Fruit fly (Drosophila melanogaster): ENCODE results near the gene CG7443.

CG7443 gene

DNA sequence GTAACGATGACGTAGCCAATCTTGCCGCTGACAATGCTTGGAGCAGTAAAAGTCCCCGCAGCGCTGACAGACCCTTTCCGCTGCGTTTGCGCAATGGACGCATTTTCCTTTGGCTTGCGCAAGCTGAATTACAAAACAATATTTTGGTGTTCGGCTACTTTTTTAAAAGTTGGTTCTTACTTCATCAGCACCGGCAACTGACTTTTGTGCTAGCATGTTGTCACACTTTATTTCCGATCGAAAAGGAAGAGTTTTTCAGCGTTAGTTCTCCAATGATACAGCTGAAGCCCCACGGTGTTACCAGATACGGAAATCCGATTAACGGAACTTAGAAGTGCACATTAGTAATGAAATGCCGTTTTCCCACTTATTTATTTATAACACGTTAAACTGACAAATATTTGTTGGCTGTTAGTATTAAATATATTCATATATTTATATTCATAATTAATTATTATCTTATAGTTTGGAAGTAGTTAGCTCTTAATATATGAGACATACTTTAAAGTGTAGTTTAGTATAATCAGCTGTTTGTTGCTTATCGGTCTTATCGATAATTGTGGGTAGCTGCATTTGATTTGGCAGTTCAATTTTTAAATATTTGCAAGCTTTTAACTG is 38.3 kb downstream of the CG7443 start, which contains the start of the genes Veneno and CG7963 (continued):
- TF ChIP-seq CG2120 (GFP tag; optimal IDR thresholded peaks at IDR 0.05), result no peak
- peak; percentile 47 for TF ChIP-seq Sox102F (GFP tag; optimal IDR thresholded peaks at IDR 0.05)
- TF ChIP-seq Ets97D (GFP tag; optimal IDR thresholded peaks at IDR 0.05), result peak; percentile 27
- no peak for TF ChIP-seq sens (GFP tag)
- TF ChIP-seq sisA (GFP tag; IDR thresholded peaks at IDR 0.05), result no peak
- peak; percentile 57 for TF ChIP-seq Myb (GFP tag; optimal IDR thresholded peaks at IDR 0.05)
- peak; percentile 25 for TF ChIP-seq zen (tag; optimal IDR thresholded peaks at IDR 0.05)
- peak; percentile 3 for TF ChIP-seq D19B (GFP tag; optimal IDR thresholded peaks at IDR 0.05)
- no peak for TF ChIP-seq CG6254 (GFP tag; optimal IDR thresholded peaks at IDR 0.05)
- TF ChIP-seq CG1024 (GFP tag; IDR thresholded peaks at IDR 0.05), result peak; percentile 40
- TF ChIP-seq onecut (GFP tag; IDR thresholded peaks at IDR 0.05), result no peak
- TF ChIP-seq CG14710 (tag; optimal IDR thresholded peaks at IDR 0.05), result peak; percentile 78
- peak; percentile 65 for TF ChIP-seq stwl (tag; optimal IDR thresholded peaks at IDR 0.05)
- no peak for TF ChIP-seq NK7.1 (GFP tag; optimal IDR thresholded peaks at IDR 0.05)
- no peak for TF ChIP-seq NC2α (GFP tag; optimal IDR thresholded peaks at IDR 0.05)
- peak; percentile 5 for TF ChIP-seq Dek (tag; optimal IDR thresholded peaks at IDR 0.05)
- no peak for TF ChIP-seq Optix (GFP tag; IDR thresholded peaks at IDR 0.05)
- peak; percentile 57 for TF ChIP-seq CG10267 (tag; optimal IDR thresholded peaks at IDR 0.05)
- TF ChIP-seq CG7839 (tag; optimal IDR thresholded peaks at IDR 0.05), result peak; percentile 57
- no peak for TF ChIP-seq vnd (GFP tag; IDR thresholded peaks at IDR 0.05; ENCODE audit: partially characterized antibody)
- TF ChIP-seq BEAF-32 (GFP tag; optimal IDR thresholded peaks at IDR 0.05), result peak; percentile 38
- TF ChIP-seq CG3726 (GFP tag; IDR thresholded peaks at IDR 0.05), result no peak
- peak in 2 of 3 experiments; percentile 19 to 79 for TF ChIP-seq lola (GFP tag; optimal IDR thresholded peaks at IDR 0.05)
- peak; percentile 6 for TF ChIP-seq Max (GFP tag; optimal IDR thresholded peaks at IDR 0.05)
- no peak for TF ChIP-seq CG9876 (GFP tag; optimal IDR thresholded peaks at IDR 0.05)
- no peak for TF ChIP-seq en (GFP tag; optimal IDR thresholded peaks at IDR 0.05)
- TF ChIP-seq bcd (GFP tag; optimal IDR thresholded peaks at IDR 0.05), result peak; percentile 16
- TF ChIP-seq CG2116 (GFP tag; optimal IDR thresholded peaks at IDR 0.05), result peak; percentile 58
- peak; percentile 69 for TF ChIP-seq gfzf (GFP tag; optimal IDR thresholded peaks at IDR 0.05)
- TF ChIP-seq Med (GFP tag), result peak; percentile 24
- peak; percentile 19 for TF ChIP-seq CG9817 (tag; optimal IDR thresholded peaks at IDR 0.05)
- peak; percentile 18 for TF ChIP-seq CG4820 (GFP tag; optimal IDR thresholded peaks at IDR 0.05)
- peak; percentile 55 for TF ChIP-seq Dref (GFP tag; IDR thresholded peaks at IDR 0.05)
- peak; percentile 29 for TF ChIP-seq gsb-n (tag; optimal IDR thresholded peaks at IDR 0.05)
- TF ChIP-seq MBD-R2 (GFP tag; IDR thresholded peaks at IDR 0.05), result peak; percentile 60
- TF ChIP-seq CG17802 (tag; optimal IDR thresholded peaks at IDR 0.05), result peak; percentile 73
- peak; percentile 64 for TF ChIP-seq CG11504 (tag; optimal IDR thresholded peaks at IDR 0.05)
- peak; percentile 36 for TF ChIP-seq Ssrp (tag; optimal IDR thresholded peaks at IDR 0.05)
- TF ChIP-seq CG9797 (GFP tag; optimal IDR thresholded peaks at IDR 0.05), result peak; percentile 65
- TF ChIP-seq HmgZ (tag; optimal IDR thresholded peaks at IDR 0.05), result peak; percentile 16
- no peak for TF ChIP-seq ap (GFP tag; IDR thresholded peaks at IDR 0.05)
- TF ChIP-seq nerfin-1 (tag; optimal IDR thresholded peaks at IDR 0.05), result peak; percentile 30
- TF ChIP-seq Rfx (GFP tag; IDR thresholded peaks at IDR 0.05), result peak; percentile 47
- TF ChIP-seq CG15696 (tag; optimal IDR thresholded peaks at IDR 0.05), result peak; percentile 20
- peak; percentile 20 for TF ChIP-seq CG1602 (GFP tag; optimal IDR thresholded peaks at IDR 0.05)
- no peak for TF ChIP-seq CG7745 (tag; optimal IDR thresholded peaks at IDR 0.05)
- TF ChIP-seq crol (GFP tag; IDR thresholded peaks at IDR 0.05), result no peak
- TF ChIP-seq unc-4 (GFP tag; IDR thresholded peaks at IDR 0.05; ENCODE audit: partially characterized antibody), result no peak
- no peak for TF ChIP-seq org-1 (GFP tag; optimal IDR thresholded peaks at IDR 0.05)
- TF ChIP-seq ERR (GFP tag; optimal IDR thresholded peaks at IDR 0.05), result no peak
